Worm (Caenorhabditis elegans): ENCODE measurements around the gene K02E10.4.

K02E10.4 gene

DNA sequence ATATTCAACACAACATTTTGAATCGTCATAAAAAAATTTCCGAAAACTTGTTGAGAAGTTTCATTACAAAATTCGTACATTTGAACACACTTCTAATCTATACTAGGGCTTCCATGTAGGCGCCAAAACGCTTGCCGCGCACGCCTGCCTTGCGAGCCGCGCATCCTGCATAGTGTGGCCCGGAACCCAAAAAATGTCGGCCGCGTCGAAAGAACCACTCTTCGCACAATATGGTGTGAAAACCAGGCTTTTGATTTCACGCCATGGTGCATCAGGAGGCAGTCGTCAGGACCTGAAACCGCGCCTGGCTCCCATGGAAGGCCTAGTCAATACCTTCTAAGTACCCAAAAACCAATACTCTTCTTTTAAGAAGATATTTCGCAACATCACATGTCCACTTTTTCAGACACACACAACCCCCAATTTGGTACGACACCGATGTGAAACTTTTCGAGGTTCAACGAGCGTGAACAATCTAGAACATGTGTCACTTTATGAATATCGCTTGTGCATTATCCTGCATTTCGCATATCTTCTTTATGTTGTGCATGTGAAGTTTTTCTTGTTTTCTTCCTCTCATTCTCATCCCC is 10.6 kb downstream of the K02E10.4 start:
- TF ChIP-seq unc-42 (tag; optimal IDR thresholded peaks at IDR 0.05) (no peak), tbx-7 (tag; optimal IDR thresholded peaks at IDR 0.05) (no peak), pat-9 (tag; optimal IDR thresholded peaks at IDR 0.05) (no peak), ceh-19 (GFP tag; optimal IDR thresholded peaks at IDR 0.05) (no peak), syd-9 (tag; optimal IDR thresholded peaks at IDR 0.05) (no peak), Y22D7AL.16 (tag; optimal IDR thresholded peaks at IDR 0.05) (no peak), che-1 (tag; optimal IDR thresholded peaks at IDR 0.05) (no peak), fkh-10 (GFP tag; optimal IDR thresholded peaks at IDR 0.05) (no peak), zip-5 (tag; optimal IDR thresholded peaks at IDR 0.05) (no peak), madf-2 (tag; optimal IDR thresholded peaks at IDR 0.05) (no peak), C38D4.7 (GFP tag; optimal IDR thresholded peaks at IDR 0.05) (no peak)

DNA sequence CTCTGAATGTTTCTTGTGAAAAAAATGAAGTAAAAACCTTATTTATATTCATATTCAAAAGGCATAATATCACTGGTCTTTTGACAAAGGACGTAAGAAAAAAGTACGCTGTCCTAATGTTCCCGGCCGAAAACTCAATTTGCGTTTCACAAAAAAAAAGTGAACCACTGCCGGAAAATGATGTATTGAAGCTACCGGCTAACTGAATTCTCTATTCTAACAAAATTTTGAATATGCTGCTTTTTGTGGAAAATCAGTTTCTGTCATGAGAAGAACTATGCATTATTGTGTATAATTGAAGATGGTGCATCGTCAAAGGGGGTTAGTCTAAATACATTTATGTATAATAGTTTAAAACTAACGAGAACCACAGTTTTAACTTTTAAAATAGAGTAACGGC is 11.2 kb downstream of the K02E10.4 start:
- TF ChIP-seq ets-4 (tag; optimal IDR thresholded peaks at IDR 0.05) (no peak), unc-42 (tag; optimal IDR thresholded peaks at IDR 0.05) (peak; percentile 60)

- TF ChIP-seq zip-5 (tag; optimal IDR thresholded peaks at IDR 0.05) = no peak
- TF ChIP-seq pros-1 (tag; optimal IDR thresholded peaks at IDR 0.05) = no peak
- no peak for TF ChIP-seq gmeb-2 (tag; optimal IDR thresholded peaks at IDR 0.05)
- no peak for TF ChIP-seq ama-1 (optimal IDR thresholded peaks at IDR 0.05)
- TF ChIP-seq unc-42 (tag; optimal IDR thresholded peaks at IDR 0.05) = no peak
- peak; percentile 12 for TF ChIP-seq ceh-18 (tag; optimal IDR thresholded peaks at IDR 0.05)
- no peak for TF ChIP-seq fax-1 (tag; optimal IDR thresholded peaks at IDR 0.05)
- TF ChIP-seq ceh-30 (tag; optimal IDR thresholded peaks at IDR 0.05) = no peak
- TF ChIP-seq ceh-9 (tag; optimal IDR thresholded peaks at IDR 0.05) = no peak
- peak; percentile 7 for TF ChIP-seq ceh-34 (tag; optimal IDR thresholded peaks at IDR 0.05)
- TF ChIP-seq dmd-4 (tag; optimal IDR thresholded peaks at IDR 0.05; ENCODE audit: borderline replicate concordance) = no peak
- peak; percentile 56 for TF ChIP-seq tbx-2 (tag; optimal IDR thresholded peaks at IDR 0.05)
- no peak for TF ChIP-seq pha-4 (tag; optimal IDR thresholded peaks at IDR 0.05)
These were observed 12.8 kb downstream of the K02E10.4 start, which contains the start of gene rabr-1 for ce11 chrX:2495865-2496314. rabr-1 (plus strand) TSS chrX:2496180.

- no peak for TF ChIP-seq ceh-34 (tag; optimal IDR thresholded peaks at IDR 0.05)
- TF ChIP-seq ceh-22 (tag; optimal IDR thresholded peaks at IDR 0.05) = no peak
- TF ChIP-seq hlh-6 (tag; optimal IDR thresholded peaks at IDR 0.05) = no peak
- TF ChIP-seq ref-2 (tag; optimal IDR thresholded peaks at IDR 0.05) = peak; percentile 37
- TF ChIP-seq nfya-1 (tag; optimal IDR thresholded peaks at IDR 0.05) = no peak
- no peak for TF ChIP-seq sox-4 (tag; optimal IDR thresholded peaks at IDR 0.05)
These were observed 14.8 kb downstream of the K02E10.4 start for ce11 chrX:2497816-2498215.

DNA sequence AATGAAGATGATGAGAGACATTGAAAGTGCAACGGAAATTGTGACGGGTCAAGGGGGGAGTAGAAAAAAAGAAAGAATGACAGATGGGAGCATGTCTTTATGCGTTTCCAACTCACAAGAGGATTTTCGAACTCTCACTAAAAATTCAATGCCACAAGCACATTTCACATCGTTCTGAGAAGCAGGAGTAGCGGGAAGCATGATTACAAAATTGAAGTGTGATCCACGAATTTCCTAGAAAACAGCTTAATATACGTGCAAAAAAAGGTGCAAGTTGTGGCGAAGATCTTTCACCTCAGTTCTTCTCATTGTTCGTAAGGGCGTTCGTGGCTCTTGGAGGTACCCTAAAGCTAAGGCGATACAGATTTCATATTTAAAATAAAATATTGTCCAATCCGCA is 23.7 kb downstream of the K02E10.4 start:
- TF ChIP-seq eyg-1 (tag; optimal IDR thresholded peaks at IDR 0.05) (no peak), zip-5 (tag; optimal IDR thresholded peaks at IDR 0.05) (no peak), hlh-8 (tag; optimal IDR thresholded peaks at IDR 0.05) (no peak), ceh-45 (GFP tag; IDR thresholded peaks at IDR 0.05) (no peak), tbx-2 (tag; optimal IDR thresholded peaks at IDR 0.05) (no peak), K02D7.2 (tag; optimal IDR thresholded peaks at IDR 0.05) (no peak), pros-1 (tag; optimal IDR thresholded peaks at IDR 0.05) (no peak), npax-4 (tag; optimal IDR thresholded peaks at IDR 0.05) (no peak), ahr-1 (tag; optimal IDR thresholded peaks at IDR 0.05) (no peak)

DNA sequence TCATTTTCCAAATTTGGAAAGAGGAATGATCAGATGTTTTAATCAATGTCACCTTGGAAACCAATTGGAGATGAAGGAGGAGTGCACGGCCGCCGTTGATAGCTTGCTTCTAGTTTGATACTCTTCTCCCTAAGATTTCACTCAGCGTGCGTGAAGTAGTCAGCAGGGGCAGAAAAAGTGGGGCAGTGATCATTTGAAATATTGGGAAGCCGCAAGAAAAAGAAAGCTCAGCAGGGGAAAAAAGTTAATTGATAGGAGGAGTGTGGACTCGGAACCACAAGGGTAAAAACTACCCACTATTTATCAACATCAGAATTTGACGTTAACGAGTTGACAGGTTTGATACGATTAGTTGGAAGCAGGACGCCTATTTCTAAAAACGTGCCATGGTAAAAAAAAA is 25.4 kb downstream of the K02E10.4 start, which contains the start of gene K02E10.7:
K02E10.7 (minus strand) TSS at position 101 of the 400 bp plus-strand sequence.
- TF ChIP-seq ceh-31 (tag; optimal IDR thresholded peaks at IDR 0.05) = no peak
- no peak for TF ChIP-seq nfya-1 (tag; optimal IDR thresholded peaks at IDR 0.05)
- TF ChIP-seq pag-3 (tag; optimal IDR thresholded peaks at IDR 0.05; ENCODE audit: borderline replicate concordance) = no peak
- TF ChIP-seq lin-11 (tag; optimal IDR thresholded peaks at IDR 0.05) = no peak
- TF ChIP-seq nhr-232 (tag; optimal IDR thresholded peaks at IDR 0.05) = no peak

All from whole organism, late embryonic.